Worm (Caenorhabditis elegans) whole organism, L4 larva: ENCODE measurements around the gene F49C5.3.

Experiments used
- D1046.2 ChIP-seq: fragments of 200-800 bp; sonication (Bioruptor generic); IDR thresholded peaks from 2 replicates; pipeline ENCODE4 v1.3.6; 2022; ENCODE audit warnings: missing genetic modification characterization, missing compliant biosample characterization
- F37D6.2 ChIP-seq: sonication (generic microtip); optimal IDR thresholded peaks from 2 replicates; lab custom pipeline; 2016; ENCODE audit warnings: mild to moderate bottlenecking, missing genetic modification characterization, missing compliant biosample characterization
- R02D3.7 ChIP-seq: fragments of 150-350 bp; sonication (generic microtip); optimal IDR thresholded peaks from 3 replicates; lab custom pipeline; 2014; ENCODE audit warnings: missing biosample characterization, missing genetic modification characterization
- T20F7.1 ChIP-seq: fragments of 200-800 bp; sonication (Bioruptor generic); optimal IDR thresholded peaks from 2 replicates; lab custom pipeline; 2018; ENCODE audit warnings: mild to moderate bottlenecking, missing genetic modification characterization, missing compliant biosample characterization
- T26A8.4 ChIP-seq: fragments of 200-800 bp; sonication (Bioruptor generic); IDR thresholded peaks from 2 replicates; pipeline ENCODE4 v1.3.6; 2022; ENCODE audit warnings: missing genetic modification characterization, missing compliant biosample characterization
- Y48G9A.11 ChIP-seq: fragments of 200-800 bp; sonication (Bioruptor generic); IDR thresholded peaks from 2 replicates; pipeline ENCODE4 v1.3.6; 2022; ENCODE audit warnings: missing genetic modification reagents, missing genetic modification characterization, missing compliant biosample characterization
- Y5F2A.4 ChIP-seq: fragments of 200-800 bp; sonication (Bioruptor generic); optimal IDR thresholded peaks from 2 replicates; lab custom pipeline; 2018; ENCODE audit warnings: mild to moderate bottlenecking, missing genetic modification characterization, missing compliant biosample characterization
- Y75B8A.6 ChIP-seq: fragments of 200-800 bp; sonication (Bioruptor generic); IDR thresholded peaks from 2 replicates; pipeline ENCODE4 v1.3.6; 2022; ENCODE audit warnings: missing genetic modification reagents, missing genetic modification characterization, missing compliant biosample characterization
- ZK546.5 ChIP-seq, 2 experiments: sonication (generic microtip); optimal IDR thresholded peaks; 2 replicates each; lab custom pipeline; 2017; ENCODE audit warnings: missing biosample characterization in 2 of 2, missing genetic modification characterization in 2 of 2
- aha-1 ChIP-seq: fragments of 150-350 bp; peaks from one replicate; lab custom pipeline; 2014; ENCODE audit warnings: missing biosample characterization, missing genetic modification characterization
- ama-1 ChIP-seq: fragments of 150-350 bp; optimal IDR thresholded peaks from 2 replicates; lab custom pipeline; 2014; ENCODE audit warnings: inconsistent platforms, mixed read lengths
- ctbp-1 ChIP-seq: fragments of 200-800 bp; sonication (Bioruptor generic); IDR thresholded peaks from 2 replicates; pipeline ENCODE4 v1.3.6; 2022; ENCODE audit warnings: missing genetic modification reagents, missing genetic modification characterization, missing compliant biosample characterization
- daf-12 ChIP-seq: fragments of 150-350 bp; optimal IDR thresholded peaks from 2 replicates; lab custom pipeline; 2014; ENCODE audit warnings: missing biosample characterization, missing genetic modification reagents, missing genetic modification characterization
- dmd-6 ChIP-seq: fragments of 200-800 bp; sonication (Bioruptor generic); IDR thresholded peaks from 2 replicates; pipeline ENCODE4 v1.3.6; 2022; ENCODE audit warnings: missing genetic modification reagents, missing genetic modification characterization, missing compliant biosample characterization
- dve-1 ChIP-seq: sonication (generic microtip); optimal IDR thresholded peaks from 2 replicates; lab custom pipeline; 2017; ENCODE audit warnings: antibody characterized with exemption, mild to moderate bottlenecking, missing genetic modification characterization, missing compliant biosample characterization; ENCODE audit not compliant: insufficient read depth
- egl-43 ChIP-seq: fragments of 200-800 bp; sonication (Bioruptor generic); IDR thresholded peaks from 2 replicates; pipeline ENCODE4 v1.3.6; 2022; ENCODE audit warnings: missing genetic modification reagents, missing genetic modification characterization, missing compliant biosample characterization
- fkh-10 ChIP-seq: fragments of 150-350 bp; optimal IDR thresholded peaks from 2 replicates; lab custom pipeline; 2014; ENCODE audit warnings: missing biosample characterization, missing genetic modification reagents, missing genetic modification characterization
- fos-1 ChIP-seq: fragments of 150-350 bp; optimal IDR thresholded peaks from 2 replicates; lab custom pipeline; 2014; ENCODE audit warnings: missing biosample characterization, missing genetic modification characterization
- hif-1 ChIP-seq, 2 experiments: sonication (generic microtip); optimal IDR thresholded peaks; 2 replicates each; lab custom pipeline; 2016 to 2017; ENCODE audit warnings: missing compliant biosample characterization in 2 of 2, missing genetic modification characterization in 2 of 2, missing genetic modification reagents in 2 of 2, missing genotype in 2 of 2, mild to moderate bottlenecking in 1 of 2
- hlh-11 ChIP-seq: fragments of 200-800 bp; sonication (Bioruptor generic); optimal IDR thresholded peaks from 2 replicates; lab custom pipeline; 2018; ENCODE audit warnings: mild to moderate bottlenecking, missing genetic modification characterization, missing compliant biosample characterization
- hlh-30 ChIP-seq: sonication (generic microtip); optimal IDR thresholded peaks from 2 replicates; lab custom pipeline; 2017; ENCODE audit warnings: antibody characterized with exemption, mild to moderate bottlenecking, missing genetic modification characterization, missing compliant biosample characterization; ENCODE audit not compliant: insufficient read depth
- jun-1 ChIP-seq: fragments of 150-350 bp; optimal IDR thresholded peaks from 2 replicates; lab custom pipeline; 2014; ENCODE audit warnings: missing biosample characterization, missing genetic modification reagents, missing genetic modification characterization
- lim-7 ChIP-seq: fragments of 200-800 bp; sonication (Bioruptor generic); IDR thresholded peaks from 2 replicates; pipeline ENCODE4 v1.3.6; 2022; ENCODE audit warnings: missing genetic modification characterization, missing compliant biosample characterization
- lin-1 ChIP-seq: fragments of 200-800 bp; sonication (Bioruptor generic); IDR thresholded peaks from 2 replicates; pipeline ENCODE4 v1.3.6; 2022; ENCODE audit warnings: missing genetic modification reagents, missing genetic modification characterization, missing compliant biosample characterization
- lin-29 ChIP-seq: fragments of 200-800 bp; sonication (Bioruptor generic); IDR thresholded peaks from 2 replicates; pipeline ENCODE4 v1.3.6; 2022; ENCODE audit warnings: missing genetic modification reagents, missing genetic modification characterization, missing compliant biosample characterization
- lin-39 ChIP-seq: fragments of 150-350 bp; optimal IDR thresholded peaks from 2 replicates; lab custom pipeline; 2014; ENCODE audit warnings: missing biosample characterization, missing genetic modification reagents, missing genetic modification characterization
- lir-3 ChIP-seq: sonication (generic microtip); optimal IDR thresholded peaks from 2 replicates; lab custom pipeline; 2016; ENCODE audit warnings: mild to moderate bottlenecking, missing genetic modification characterization, missing compliant biosample characterization
- mdl-1 ChIP-seq, 2 experiments: fragments of 150-350 bp in 1 of 2; sonication (generic microtip) in 1 of 2; optimal IDR thresholded peaks; 2 replicates each; lab custom pipeline; 2014 to 2017; ENCODE audit warnings: missing biosample characterization in 2 of 2, missing genetic modification characterization in 2 of 2
- mdt-29 ChIP-seq: fragments of 200-800 bp; sonication (Bioruptor generic); IDR thresholded peaks from 2 replicates; pipeline ENCODE4 v1.3.6; 2022; ENCODE audit warnings: missing genetic modification reagents, missing genetic modification characterization, missing compliant biosample characterization
- mes-2 ChIP-seq: sonication (generic microtip); optimal IDR thresholded peaks from 2 replicates; lab custom pipeline; 2016; ENCODE audit warnings: missing genotype, mild to moderate bottlenecking, missing genetic modification characterization, missing compliant biosample characterization; ENCODE audit not compliant: poor library complexity, severe bottlenecking
- mxl-2 ChIP-seq: fragments of 200-800 bp; sonication (Bioruptor generic); conservative IDR thresholded peaks from 2 replicates; pipeline ENCODE4 v1.3.6; 2022; ENCODE audit warnings: missing genetic modification reagents, missing genetic modification characterization, missing compliant biosample characterization
- nhr-25 ChIP-seq: sonication (generic microtip); optimal IDR thresholded peaks from 2 replicates; lab custom pipeline; 2017; ENCODE audit warnings: missing genetic modification characterization, mild to moderate bottlenecking, missing compliant biosample characterization, antibody characterized with exemption, moderate library complexity, borderline replicate concordance; ENCODE audit not compliant: insufficient read depth
- nhr-28 ChIP-seq: fragments of 150-350 bp; optimal IDR thresholded peaks from 2 replicates; lab custom pipeline; 2014; ENCODE audit warnings: missing biosample characterization, missing genetic modification characterization
- nhr-41 ChIP-seq: fragments of 200-800 bp; sonication (Bioruptor generic); IDR thresholded peaks from 2 replicates; pipeline ENCODE4 v1.3.6; 2022; ENCODE audit warnings: missing genetic modification reagents, missing genetic modification characterization, missing compliant biosample characterization
- nhr-48 ChIP-seq: sonication (generic microtip); optimal IDR thresholded peaks from 2 replicates; lab custom pipeline; 2016; ENCODE audit warnings: mild to moderate bottlenecking, missing genetic modification characterization, missing compliant biosample characterization
- nhr-6 ChIP-seq: fragments of 150-350 bp; optimal IDR thresholded peaks from 2 replicates; lab custom pipeline; 2014; ENCODE audit warnings: missing biosample characterization, missing genetic modification characterization
- nhr-77 ChIP-seq: fragments of 150-350 bp; optimal IDR thresholded peaks from 2 replicates; lab custom pipeline; 2014; ENCODE audit warnings: missing biosample characterization, missing genetic modification characterization
- pha-4 ChIP-seq, 2 experiments: fragments of 150-350 bp in 1 of 2; fragments of 200-800 bp in 1 of 2; sonication (Bioruptor generic) in 1 of 2; IDR thresholded peaks in 1 of 2; optimal IDR thresholded peaks in 1 of 2; 2 replicates each; pipeline versions ENCODE4 v1.3.6 to Lab custom; 2014 to 2022; ENCODE audit warnings: missing genetic modification characterization in 2 of 2, missing genetic modification reagents in 2 of 2, missing biosample characterization in 1 of 2, missing compliant biosample characterization in 1 of 2
- php-3 ChIP-seq: fragments of 200-800 bp; sonication (Bioruptor generic); IDR thresholded peaks from 2 replicates; pipeline ENCODE4 v1.3.6; 2022; ENCODE audit warnings: missing genetic modification reagents, missing genetic modification characterization, missing compliant biosample characterization
- pqm-1 ChIP-seq: sonication (generic microtip); optimal IDR thresholded peaks from 2 replicates; lab custom pipeline; 2017; ENCODE audit warnings: missing biosample characterization, missing genetic modification characterization
- saeg-2 ChIP-seq: fragments of 200-800 bp; sonication (Bioruptor generic); IDR thresholded peaks from 2 replicates; pipeline ENCODE4 v1.3.6; 2022; ENCODE audit warnings: missing genetic modification reagents, missing genetic modification characterization, missing compliant biosample characterization
- set-16 ChIP-seq: fragments of 200-800 bp; sonication (Bioruptor generic); IDR thresholded peaks from 2 replicates; pipeline ENCODE4 v1.3.6; 2022; ENCODE audit warnings: missing genetic modification reagents, missing genetic modification characterization, missing compliant biosample characterization
- spr-1 ChIP-seq: sonication (generic microtip); optimal IDR thresholded peaks from 2 replicates; lab custom pipeline; 2016; ENCODE audit warnings: mild to moderate bottlenecking, missing genetic modification characterization, missing compliant biosample characterization
- tra-1 ChIP-seq: fragments of 200-800 bp; sonication (Bioruptor generic); IDR thresholded peaks from 2 replicates; pipeline ENCODE4 v1.3.6; 2022; ENCODE audit warnings: missing genetic modification reagents, missing genetic modification characterization, missing compliant biosample characterization
- unc-39 ChIP-seq: sonication (generic microtip); optimal IDR thresholded peaks from 2 replicates; lab custom pipeline; 2017; ENCODE audit warnings: missing biosample characterization, missing genetic modification characterization
- unc-62 ChIP-seq, 3 experiments: fragments of 150-350 bp in 1 of 3; sonication (generic microtip); optimal IDR thresholded peaks in 2 of 3; peaks in 1 of 3; 1 replicate in 1 of 3; 2 replicates in 2 of 3; lab custom pipeline; 2014 to 2017; ENCODE audit warnings: missing biosample characterization in 3 of 3, missing genetic modification characterization in 3 of 3, missing genetic modification reagents in 3 of 3, missing genotype in 1 of 3
- vab-7 ChIP-seq: fragments of 200-800 bp; sonication (Bioruptor generic); IDR thresholded peaks from 2 replicates; pipeline ENCODE4 v1.3.6; 2022; ENCODE audit warnings: missing genetic modification reagents, missing genetic modification characterization, missing compliant biosample characterization
- zfp-3 ChIP-seq: fragments of 200-800 bp; sonication (Bioruptor generic); conservative IDR thresholded peaks from 2 replicates; pipeline ENCODE4 v1.3.6; 2022; ENCODE audit warnings: missing genetic modification reagents, missing genetic modification characterization, missing compliant biosample characterization

F49C5.3 gene

ce11 chrII:12518809-12519344 is 17.4 kb upstream of the F49C5.3 start, which contains the start of gene srh-70:
Gene srh-70 (minus strand): TSS chrII:12518859.
- TF ChIP-seq lir-3 (tag; lab: Kevin White, UChicago) (no peak), nhr-48 (tag; lab: Kevin White, UChicago) (peak; percentile 65), nhr-77 (tag; lab: Kevin White, UChicago) (peak; percentile 86), lin-1 (peak; percentile 49; the same call in 1 of the 2 replicates), saeg-2 (peak; percentile 82; the same call in 1 of the 2 replicates), Y5F2A.4 (GFP tag; lab: Kevin White, UChicago) (no peak), zfp-3 (GFP tag; lab: Robert Waterston, UW) (0 out of 2 replicates have a peak, but pooled peaks have one; percentile 20), jun-1 (tag; lab: Kevin White, UChicago) (peak; percentile 2), T20F7.1 (peak; percentile 71), dve-1 (tag; lab: Kevin White, UChicago) (peak; percentile 95), tra-1 (GFP tag; lab: Robert Waterston, UW) (peak; percentile 91), nhr-6 (tag; lab: Kevin White, UChicago) (no peak), daf-12 (tag; lab: Kevin White, UChicago) (no peak), egl-43 (GFP tag; lab: Robert Waterston, UW) (0 out of 2 replicates have a peak, but pooled peaks have one; percentile 46), D1046.2 (no peak), dmd-6 (GFP tag; lab: Robert Waterston, UW) (peak; percentile 98), nhr-28 (tag; lab: Kevin White, UChicago) (peak; percentile 79), lin-39 (tag; lab: Kevin White, UChicago) (no peak), ctbp-1 (GFP tag; lab: Robert Waterston, UW) (peak; percentile 44; the same call in 1 of the 2 replicates), T26A8.4 (GFP tag; lab: Robert Waterston, UW) (peak; percentile 64), ama-1 (lab: Kevin White, UChicago) (peak; percentile 74), unc-62 (GFP tag; optimal IDR thresholded peaks at IDR 0.05 in 1 of 2; lab: Kevin White, UChicago) (peak; percentile 69 to 97), unc-62 (tag; optimal IDR thresholded peaks at IDR 0.05; lab: Kevin White, UChicago) (no peak), Y75B8A.6 (GFP tag; lab: Robert Waterston, UW) (peak; percentile 87; the same call in 1 of the 2 replicates), pha-4 (GFP tag; IDR thresholded peaks at IDR 0.05; lab: Robert Waterston, UW) (peak; percentile 71; the same call in 1 of the 2 replicates), pha-4 (tag; optimal IDR thresholded peaks at IDR 0.05; lab: Kevin White, UChicago) (no peak), pqm-1 (tag; lab: Kevin White, UChicago) (peak; percentile 94), mes-2 (tag; lab: Kevin White, UChicago) (peak; percentile 40), php-3 (peak; percentile 95), nhr-41 (no peak), mdt-29 (GFP tag; lab: Robert Waterston, UW) (peak; percentile 97), hlh-11 (peak; percentile 90), lin-29 (GFP tag; lab: Robert Waterston, UW) (no peak), fkh-10 (GFP tag; lab: Kevin White, UChicago) (no peak), R02D3.7 (tag; lab: Kevin White, UChicago) (no peak), unc-39 (tag; lab: Kevin White, UChicago) (no peak), F37D6.2 (tag; lab: Kevin White, UChicago) (no peak), fos-1 (tag; lab: Kevin White, UChicago) (peak; percentile 15), mdl-1 (tag; optimal IDR thresholded peaks at IDR 0.05; lab: Kevin White, UChicago) (peak in 1 of 2 experiments; percentile 50), aha-1 (tag; lab: Kevin White, UChicago) (peak; percentile 74), hlh-30 (tag; lab: Kevin White, UChicago) (peak; percentile 55), ZK546.5 (tag; optimal IDR thresholded peaks at IDR 0.05; lab: Kevin White, UChicago) (no peak), Y48G9A.11 (GFP tag; lab: Robert Waterston, UW) (no peak), lim-7 (GFP tag; lab: Robert Waterston, UW) (0 out of 2 replicates have a peak, but pooled peaks have one; percentile 26), nhr-25 (tag; lab: Kevin White, UChicago) (no peak), mxl-2 (GFP tag; lab: Robert Waterston, UW) (peak; percentile 70), set-16 (peak; percentile 69), vab-7 (GFP tag; lab: Robert Waterston, UW) (no peak), hif-1 (tag; optimal IDR thresholded peaks at IDR 0.05; lab: Kevin White, UChicago) (peak; percentile 31 to 36), spr-1 (tag; lab: Kevin White, UChicago) (peak; percentile 36)
